Fruit fly (Drosophila melanogaster): ENCODE results near the gene CG3581.

CG3581 gene

DNA sequence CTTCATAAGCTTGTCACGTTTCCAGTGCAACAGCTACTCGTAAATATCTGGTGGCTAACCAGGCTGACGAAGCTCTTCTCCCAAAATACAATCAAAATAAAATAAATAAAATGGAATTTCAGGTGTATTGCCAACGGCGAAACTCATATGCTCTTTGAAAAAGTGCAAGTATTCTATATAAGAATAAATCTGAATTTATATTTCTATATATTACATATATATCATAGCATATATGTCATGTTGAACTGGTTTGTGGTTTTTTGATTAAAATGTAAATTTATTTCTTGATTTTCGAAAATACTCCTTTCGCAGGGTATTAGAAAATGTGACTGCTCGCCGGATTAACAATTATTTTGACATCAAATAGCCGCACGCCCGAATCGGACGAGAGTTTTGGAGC, 26.9 kb downstream of the CG3581 start:
- TF ChIP-seq HLH3B (GFP tag; IDR thresholded peaks at IDR 0.05): no peak
- TF ChIP-seq repo (GFP tag; optimal IDR thresholded peaks at IDR 0.05): no peak
- TF ChIP-seq D (optimal IDR thresholded peaks at IDR 0.05): no peak
- TF ChIP-seq D (GFP tag; optimal IDR thresholded peaks at IDR 0.05): no peak
- no peak for TF ChIP-seq da (GFP tag; optimal IDR thresholded peaks at IDR 0.05)
- no peak for TF ChIP-seq cas (GFP tag; IDR thresholded peaks at IDR 0.05)
- TF ChIP-seq Ada2b (GFP tag; IDR thresholded peaks at IDR 0.05): no peak
- TF ChIP-seq CG11560 (tag; IDR thresholded peaks at IDR 0.05): no peak
- no peak for TF ChIP-seq CG13424 (tag; optimal IDR thresholded peaks at IDR 0.05)
- no peak for TF ChIP-seq dpn (GFP tag; optimal IDR thresholded peaks at IDR 0.05)
- 0 out of 2 replicates have a peak, but pooled peaks have one; percentile 13 for TF ChIP-seq ranshi (GFP tag; IDR thresholded peaks at IDR 0.05)
- TF ChIP-seq gem (tag; optimal IDR thresholded peaks at IDR 0.05): peak; percentile 36
- 0 out of 3 replicates have a peak, but pooled peaks have one; percentile 26 for TF ChIP-seq CG17361 (GFP tag; IDR thresholded peaks at IDR 0.05)
- no peak for TF ChIP-seq Awh (GFP tag; IDR thresholded peaks at IDR 0.05)
- TF ChIP-seq CG30403 (GFP tag; optimal IDR thresholded peaks at IDR 0.05): no peak
- TF ChIP-seq CG13894 (tag; optimal IDR thresholded peaks at IDR 0.05): no peak
- no peak for TF ChIP-seq CG15514 (GFP tag; optimal IDR thresholded peaks at IDR 0.05)
- TF ChIP-seq wek (GFP tag; optimal IDR thresholded peaks at IDR 0.05): no peak
- TF ChIP-seq sd (tag; optimal IDR thresholded peaks at IDR 0.05): no peak
- peak; percentile 4 for TF ChIP-seq dmrt11E (tag; optimal IDR thresholded peaks at IDR 0.05)
- no peak for TF ChIP-seq CG1529 (GFP tag; optimal IDR thresholded peaks at IDR 0.05)
- TF ChIP-seq bsh (GFP tag; optimal IDR thresholded peaks at IDR 0.05): peak in 1 of 2 experiments; percentile 34
- peak; percentile 0 for TF ChIP-seq CoRest (tag; optimal IDR thresholded peaks at IDR 0.05)
- TF ChIP-seq CG1603 (tag; optimal IDR thresholded peaks at IDR 0.05): no peak
- no peak for TF ChIP-seq Trl (optimal IDR thresholded peaks at IDR 0.05)
- no peak for TF ChIP-seq Trl (GFP tag; optimal IDR thresholded peaks at IDR 0.05)
- no peak for TF ChIP-seq E2f2 (GFP tag; IDR thresholded peaks at IDR 0.05)
- TF ChIP-seq grau (tag; optimal IDR thresholded peaks at IDR 0.05): peak; percentile 28
- no peak for TF ChIP-seq Mad (GFP tag; optimal IDR thresholded peaks at IDR 0.05)
- TF ChIP-seq ERR (GFP tag; optimal IDR thresholded peaks at IDR 0.05): no peak
- TF ChIP-seq CG10462 (GFP tag; optimal IDR thresholded peaks at IDR 0.05): no peak
- no peak for TF ChIP-seq Ssrp (tag; optimal IDR thresholded peaks at IDR 0.05)
- TF ChIP-seq CG8089 (GFP tag; optimal IDR thresholded peaks at IDR 0.05): no peak
- TF ChIP-seq CG15696 (tag; optimal IDR thresholded peaks at IDR 0.05): no peak
- no peak for TF ChIP-seq CG12744 (GFP tag; optimal IDR thresholded peaks at IDR 0.05)
- peak; percentile 14 for TF ChIP-seq Sox102F (GFP tag; optimal IDR thresholded peaks at IDR 0.05)
- no peak for TF ChIP-seq CG8924 (tag; optimal IDR thresholded peaks at IDR 0.05)
- peak in 1 of 3 experiments; percentile 15 for TF ChIP-seq lola (GFP tag; optimal IDR thresholded peaks at IDR 0.05)
- TF ChIP-seq slou (GFP tag; optimal IDR thresholded peaks at IDR 0.05): no peak
- no peak for TF ChIP-seq klu (GFP tag; IDR thresholded peaks at IDR 0.05)
- no peak for TF ChIP-seq CG6854 (GFP tag; optimal IDR thresholded peaks at IDR 0.05)
- TF ChIP-seq CG11696 (GFP tag; IDR thresholded peaks at IDR 0.05): no peak
- TF ChIP-seq CG18619 (GFP tag; optimal IDR thresholded peaks at IDR 0.05): no peak
- TF ChIP-seq CG13296 (GFP tag; optimal IDR thresholded peaks at IDR 0.05): no peak
- no peak for TF ChIP-seq CG6175 (GFP tag; IDR thresholded peaks at IDR 0.05)
- no peak for TF ChIP-seq CG12236 (GFP tag; optimal IDR thresholded peaks at IDR 0.05)
- TF ChIP-seq Aef1 (GFP tag; IDR thresholded peaks at IDR 0.05): no peak
- no peak for TF ChIP-seq CG6254 (GFP tag; optimal IDR thresholded peaks at IDR 0.05)
- peak; percentile 18 for TF ChIP-seq CG7839 (tag; optimal IDR thresholded peaks at IDR 0.05)
- TF ChIP-seq aop (GFP tag; IDR thresholded peaks at IDR 0.05): no peak
- no peak for TF ChIP-seq CG34224 (GFP tag; IDR thresholded peaks at IDR 0.05; ENCODE audit: partially characterized antibody)
- TF ChIP-seq CG10959 (GFP tag; IDR thresholded peaks at IDR 0.05): no peak
